Fruit fly (Drosophila melanogaster): ENCODE measurements around the gene CG7168.

- TF ChIP-seq GATAd (GFP tag; optimal IDR thresholded peaks at IDR 0.05) (no peak), OdsH (GFP tag; optimal IDR thresholded peaks at IDR 0.05) (no peak), Myc (optimal IDR thresholded peaks at IDR 0.05) (no peak), Hr78 (GFP tag; optimal IDR thresholded peaks at IDR 0.05) (no peak), lola (GFP tag; optimal IDR thresholded peaks at IDR 0.05) (no peak), pan (optimal IDR thresholded peaks at IDR 0.05) (no peak), woc (GFP tag; optimal IDR thresholded peaks at IDR 0.05) (no peak), jim (GFP tag; optimal IDR thresholded peaks at IDR 0.05) (no peak), psq (GFP tag; optimal IDR thresholded peaks at IDR 0.05) (no peak), Hr83 (GFP tag; optimal IDR thresholded peaks at IDR 0.05; ENCODE audit: poor library complexity, severe bottlenecking) (no peak), dl (GFP tag; optimal IDR thresholded peaks at IDR 0.05; ENCODE audit: insufficient read depth in 1 of 2, partially characterized antibody in 2 of 2) (no peak)
Observed at dm6 chr3R:18265275-18265674, 39.4 kb upstream of the CG7168 start.

Data from whole organism, wandering third instar larva.